Fruit fly (Drosophila melanogaster) whole organism, embryonic: Measurements from ENCODE around the gene CG32706.

Experiments
- Ada2b ChIP-seq: fragments of 200-800 bp; sonication (Bioruptor generic); IDR thresholded peaks from 2 replicates; pipeline ENCODE4 v1.3.6; 2022; ENCODE audit warnings: missing biosample characterization, missing genetic modification characterization
- B-H1 ChIP-seq: fragments of 200-800 bp; sonication (Bioruptor generic); IDR thresholded peaks from 3 replicates; pipeline ENCODE4 v1.3.6; 2022; ENCODE audit warnings: missing biosample characterization, missing genetic modification characterization
- CG11456 ChIP-seq: fragments of 200-800 bp; sonication (Bioruptor generic); IDR thresholded peaks from 3 replicates; pipeline ENCODE4 v1.3.6; 2022; ENCODE audit warnings: missing biosample characterization, missing genetic modification characterization
- CG12769 ChIP-seq: fragments of 200-800 bp; sonication (Bioruptor generic); optimal IDR thresholded peaks from 2 replicates; lab custom pipeline; 2019; ENCODE audit warnings: missing biosample characterization, mild to moderate bottlenecking, missing genetic modification characterization, moderate library complexity
- CG13123 ChIP-seq: fragments of 200-800 bp; sonication (Bioruptor generic); optimal IDR thresholded peaks from 2 replicates; lab custom pipeline; 2016; ENCODE audit warnings: missing biosample characterization, missing genetic modification characterization
- CG13424 ChIP-seq: fragments of 200-800 bp; sonication (Bioruptor generic); optimal IDR thresholded peaks from 2 replicates; lab custom pipeline; 2019; ENCODE audit warnings: missing biosample characterization, mild to moderate bottlenecking, missing genetic modification characterization, moderate library complexity
- CG13894 ChIP-seq: fragments of 200-800 bp; sonication (Bioruptor generic); optimal IDR thresholded peaks from 3 replicates; lab custom pipeline; 2018; ENCODE audit warnings: missing biosample characterization, mild to moderate bottlenecking, missing genetic modification characterization, moderate library complexity
- CG1603 ChIP-seq: fragments of 200-800 bp; sonication (Bioruptor generic); optimal IDR thresholded peaks from 2 replicates; lab custom pipeline; 2019; ENCODE audit warnings: missing biosample characterization, mild to moderate bottlenecking, missing genetic modification characterization, moderate library complexity
- CG17328 ChIP-seq: fragments of 200-800 bp; sonication (Bioruptor generic); IDR thresholded peaks from 2 replicates; pipeline ENCODE4 v1.3.6; 2022; ENCODE audit warnings: missing biosample characterization, missing genetic modification characterization
- CG17359 ChIP-seq: fragments of 200-800 bp; sonication (Bioruptor generic); optimal IDR thresholded peaks from 3 replicates; lab custom pipeline; 2018; ENCODE audit warnings: missing biosample characterization, mild to moderate bottlenecking, missing genetic modification characterization, moderate library complexity
- CG17385 ChIP-seq: fragments of 200-800 bp; sonication (Bioruptor generic); optimal IDR thresholded peaks from 3 replicates; lab custom pipeline; 2018; ENCODE audit warnings: missing biosample characterization, mild to moderate bottlenecking, missing genetic modification characterization
- CG18262 ChIP-seq: fragments of 200-800 bp; optimal IDR thresholded peaks from 3 replicates; lab custom pipeline; 2019; ENCODE audit warnings: missing biosample characterization, mild to moderate bottlenecking, missing genetic modification characterization, moderate library complexity
- CG30403 ChIP-seq: fragments of 200-800 bp; sonication (Bioruptor generic); optimal IDR thresholded peaks from 3 replicates; lab custom pipeline; 2016; ENCODE audit warnings: missing biosample characterization, missing genetic modification characterization
- CG32532 ChIP-seq: fragments of 200-800 bp; sonication (Bioruptor generic); IDR thresholded peaks from 2 replicates; pipeline ENCODE4 v1.3.6; 2022; ENCODE audit warnings: missing biosample characterization, missing genetic modification characterization
- CG3847 ChIP-seq: fragments of 200-800 bp; sonication (Bioruptor generic); IDR thresholded peaks from 2 replicates; pipeline ENCODE4 v1.3.6; 2022; ENCODE audit warnings: missing biosample characterization, missing genetic modification characterization
- CG4424 ChIP-seq: fragments of 200-800 bp; sonication (Bioruptor generic); optimal IDR thresholded peaks from 3 replicates; lab custom pipeline; 2016; ENCODE audit warnings: missing biosample characterization, missing genetic modification characterization
- CG5245 ChIP-seq: fragments of 200-800 bp; sonication (Bioruptor generic); optimal IDR thresholded peaks from 3 replicates; lab custom pipeline; 2016; ENCODE audit warnings: missing biosample characterization, missing genetic modification characterization
- CG5953 ChIP-seq: fragments of 200-800 bp; sonication (Bioruptor generic); IDR thresholded peaks from 2 replicates; pipeline ENCODE4 v1.3.6; 2022; ENCODE audit warnings: missing biosample characterization, missing genetic modification characterization
- CG7745 ChIP-seq: fragments of 200-800 bp; sonication (Bioruptor generic); optimal IDR thresholded peaks from 2 replicates; lab custom pipeline; 2018; ENCODE audit warnings: missing biosample characterization, mild to moderate bottlenecking, missing genetic modification characterization, moderate library complexity
- CG8281 ChIP-seq: fragments of 200-800 bp; sonication (Bioruptor generic); optimal IDR thresholded peaks from 2 replicates; lab custom pipeline; 2018; ENCODE audit warnings: missing biosample characterization, mild to moderate bottlenecking, missing genetic modification characterization, moderate library complexity
- CG9932 ChIP-seq: fragments of 200-800 bp; sonication (Bioruptor generic); IDR thresholded peaks from 2 replicates; pipeline ENCODE4 v1.3.6; 2022; ENCODE audit warnings: missing biosample characterization, missing genetic modification characterization
- ERR ChIP-seq: fragments of 200-800 bp; sonication (Bioruptor generic); optimal IDR thresholded peaks from 2 replicates; lab custom pipeline; 2016; ENCODE audit warnings: missing biosample characterization, missing genetic modification characterization
- Ets65A ChIP-seq: fragments of 200-800 bp; sonication (Bioruptor generic); peaks from one replicate; lab custom pipeline; 2016; ENCODE audit warnings: missing biosample characterization, missing genetic modification characterization
- Fer3 ChIP-seq: fragments of 200-800 bp; sonication (Bioruptor generic); optimal IDR thresholded peaks from 2 replicates; lab custom pipeline; 2018; ENCODE audit warnings: missing biosample characterization, mild to moderate bottlenecking, missing genetic modification characterization, moderate library complexity
- Hmr ChIP-seq: fragments of 200-800 bp; sonication (Bioruptor generic); optimal IDR thresholded peaks from 3 replicates; lab custom pipeline; 2017; ENCODE audit warnings: mild to moderate bottlenecking, missing biosample characterization, missing genetic modification reagents, missing genetic modification characterization
- Med ChIP-seq: fragments of 200-800 bp; sonication (Bioruptor generic); peaks from one replicate; lab custom pipeline; 2016; ENCODE audit warnings: missing biosample characterization, missing genetic modification characterization, mild to moderate bottlenecking, inconsistent platforms, moderate library complexity
- NC2β ChIP-seq: fragments of 200-800 bp; sonication (Bioruptor generic); optimal IDR thresholded peaks from 2 replicates; lab custom pipeline; 2016; ENCODE audit warnings: missing biosample characterization, missing genetic modification characterization
- NfI ChIP-seq: fragments of 200-800 bp; sonication (Bioruptor generic); optimal IDR thresholded peaks from 3 replicates; lab custom pipeline; 2018; ENCODE audit warnings: missing biosample characterization, mild to moderate bottlenecking, missing genetic modification characterization, moderate library complexity
- Sox100B ChIP-seq: fragments of 200-800 bp; sonication (Bioruptor generic); optimal IDR thresholded peaks from 3 replicates; lab custom pipeline; 2018; ENCODE audit warnings: missing biosample characterization, mild to moderate bottlenecking, missing genetic modification characterization
- abd-A ChIP-seq: fragments of 200-800 bp; sonication (Bioruptor generic); optimal IDR thresholded peaks from 3 replicates; lab custom pipeline; 2019; ENCODE audit warnings: missing biosample characterization, mild to moderate bottlenecking, missing genetic modification characterization, moderate library complexity
- az2 ChIP-seq: fragments of 200-800 bp; sonication (Bioruptor generic); optimal IDR thresholded peaks from 3 replicates; lab custom pipeline; 2016; ENCODE audit warnings: missing biosample characterization, missing genetic modification characterization
- bsh ChIP-seq, 2 experiments: fragments of 200-800 bp; sonication (Bioruptor generic); optimal IDR thresholded peaks; 2 replicates each; lab custom pipeline; 2017 to 2018; ENCODE audit warnings: mild to moderate bottlenecking in 2 of 2, missing biosample characterization in 2 of 2, missing genetic modification characterization in 2 of 2, moderate library complexity in 1 of 2
- chm ChIP-seq: fragments of 200-800 bp; sonication (Bioruptor generic); IDR thresholded peaks from 2 replicates; pipeline ENCODE4 v1.3.6; 2022; ENCODE audit warnings: missing biosample characterization, missing genetic modification characterization
- ci ChIP-seq: fragments of 200-800 bp; sonication (Bioruptor generic); IDR thresholded peaks from 3 replicates; pipeline ENCODE4 v1.3.6; 2022; ENCODE audit warnings: missing biosample characterization, missing genetic modification characterization
- dmrt99B ChIP-seq: fragments of 200-800 bp; sonication (Bioruptor generic); optimal IDR thresholded peaks from 2 replicates; lab custom pipeline; 2018; ENCODE audit warnings: missing biosample characterization, mild to moderate bottlenecking, missing genetic modification characterization, moderate library complexity
- dysf ChIP-seq: fragments of 200-800 bp; sonication (Bioruptor generic); IDR thresholded peaks from 3 replicates; pipeline ENCODE4 v1.3.6; 2022; ENCODE audit warnings: missing biosample characterization, missing genetic modification characterization
- gsb ChIP-seq: fragments of 200-800 bp; sonication (Bioruptor generic); IDR thresholded peaks from 2 replicates; pipeline ENCODE4 v1.3.6; 2022; ENCODE audit warnings: missing biosample characterization, missing genetic modification characterization
- ham ChIP-seq: fragments of 200-800 bp; sonication (Bioruptor generic); IDR thresholded peaks from 2 replicates; pipeline ENCODE4 v1.3.6; 2022; ENCODE audit warnings: missing biosample characterization, missing genetic modification characterization
- insv ChIP-seq, 2 experiments: fragments of 200-800 bp; sonication (Bioruptor generic); optimal IDR thresholded peaks; 3 replicates each; lab custom pipeline; 2016 to 2018; ENCODE audit warnings: missing biosample characterization in 2 of 2, missing genetic modification characterization in 2 of 2
- ken ChIP-seq: fragments of 200-800 bp; sonication (Bioruptor generic); IDR thresholded peaks from 3 replicates; pipeline ENCODE4 v1.3.6; 2022; ENCODE audit warnings: missing biosample characterization, missing genetic modification characterization
- lmd ChIP-seq: fragments of 200-800 bp; sonication (Bioruptor generic); IDR thresholded peaks from 2 replicates; pipeline ENCODE4 v1.3.6; 2022; ENCODE audit warnings: missing biosample characterization, missing genetic modification characterization
- nerfin-1 ChIP-seq: fragments of 200-800 bp; sonication (Bioruptor generic); optimal IDR thresholded peaks from 3 replicates; lab custom pipeline; 2019; ENCODE audit warnings: missing biosample characterization, mild to moderate bottlenecking, missing genetic modification characterization, moderate library complexity
- onecut ChIP-seq: fragments of 200-800 bp; sonication (Bioruptor generic); IDR thresholded peaks from 2 replicates; pipeline ENCODE4 v1.3.6; 2022; ENCODE audit warnings: missing biosample characterization, missing genetic modification characterization
- sd ChIP-seq: fragments of 200-800 bp; sonication (Bioruptor generic); optimal IDR thresholded peaks from 3 replicates; lab custom pipeline; 2018; ENCODE audit warnings: missing biosample characterization, mild to moderate bottlenecking, missing genetic modification characterization, moderate library complexity
- sisA ChIP-seq: fragments of 200-800 bp; sonication (Bioruptor generic); IDR thresholded peaks from 2 replicates; pipeline ENCODE4 v1.3.6; 2022; ENCODE audit warnings: missing biosample characterization, missing genetic modification characterization
- tgo ChIP-seq: fragments of 200-800 bp; sonication (Bioruptor generic); IDR thresholded peaks from 3 replicates; pipeline ENCODE4 v1.3.6; 2022; ENCODE audit warnings: missing biosample characterization, missing genetic modification characterization
- tup ChIP-seq: fragments of 200-800 bp; sonication (Bioruptor generic); optimal IDR thresholded peaks from 2 replicates; lab custom pipeline; 2016; ENCODE audit warnings: missing biosample characterization, mild to moderate bottlenecking, missing genetic modification characterization, moderate library complexity
- zfh1 ChIP-seq: fragments of 200-800 bp; sonication (Bioruptor generic); IDR thresholded peaks from 3 replicates; pipeline ENCODE4 v1.3.6; 2022; ENCODE audit warnings: missing biosample characterization, missing genetic modification characterization

CG32706 gene

dm6 chrX:9064029-9064428 lies 22.9 kb upstream of the CG32706 start:
- TF ChIP-seq gsb (GFP tag; lab: Robert Waterston, UW): no peak
- peak; percentile 44 for TF ChIP-seq sd (tag; lab: Kevin White, UChicago)
- TF ChIP-seq CG13123 (GFP tag; lab: Kevin White, UChicago): no peak
- peak; percentile 87 for TF ChIP-seq CG8281 (tag; lab: Kevin White, UChicago)
- TF ChIP-seq abd-A (tag; lab: Kevin White, UChicago): peak; percentile 14
- TF ChIP-seq CG13894 (tag; lab: Kevin White, UChicago): peak; percentile 55
- TF ChIP-seq ERR: no peak
- no peak for TF ChIP-seq CG18262 (tag; lab: Kevin White, UChicago)
- no peak for TF ChIP-seq ci (GFP tag; lab: Robert Waterston, UW)
- no peak for TF ChIP-seq insv (GFP tag; optimal IDR thresholded peaks at IDR 0.05; lab: Kevin White, UChicago)

- TF ChIP-seq CG17385 (peak; percentile 35), Ets65A (GFP tag; lab: Kevin White, UChicago) (peak; percentile 38), CG13424 (tag; lab: Kevin White, UChicago) (peak; percentile 18), tup (GFP tag; lab: Kevin White, UChicago) (no peak), chm (GFP tag; lab: Robert Waterston, UW) (no peak), CG32532 (GFP tag; lab: Robert Waterston, UW) (peak; percentile 56), az2 (GFP tag; lab: Kevin White, UChicago) (peak; percentile 19), tgo (GFP tag; lab: Robert Waterston, UW) (peak; percentile 45; the same call in 1 of the 3 replicates), CG11456 (GFP tag; lab: Robert Waterston, UW) (peak; percentile 45; the same call in 1 of the 3 replicates), onecut (GFP tag; lab: Robert Waterston, UW) (no peak), ci (GFP tag; lab: Robert Waterston, UW) (0 out of 3 replicates have a peak, but pooled peaks have one; percentile 17), B-H1 (GFP tag; lab: Robert Waterston, UW) (no peak), CG9932 (GFP tag; lab: Robert Waterston, UW) (peak; percentile 55), Sox100B (peak; percentile 0), ham (GFP tag; lab: Robert Waterston, UW) (no peak), CG7745 (tag; lab: Kevin White, UChicago) (no peak), CG17359 (tag; lab: Kevin White, UChicago) (peak; percentile 28), Fer3 (tag; lab: Kevin White, UChicago) (peak; percentile 29), bsh (GFP tag; optimal IDR thresholded peaks at IDR 0.05; lab: Kevin White, UChicago) (peak; percentile 44 to 47), CG3847 (GFP tag; lab: Robert Waterston, UW) (0 out of 2 replicates have a peak, but pooled peaks have one; percentile 15), lmd (GFP tag; lab: Robert Waterston, UW) (peak; percentile 27; the same call in 1 of the 2 replicates), CG12769 (tag; lab: Kevin White, UChicago) (peak; percentile 0), Med (GFP tag; lab: Kevin White, UChicago) (peak; percentile 43), NfI (GFP tag; lab: Kevin White, UChicago) (peak; percentile 6), CG5953 (GFP tag; lab: Robert Waterston, UW) (0 out of 2 replicates have a peak, but pooled peaks have one; percentile 8), dysf (GFP tag; lab: Robert Waterston, UW) (peak; percentile 49; the same call in 2 of the 3 replicates), CG4424 (GFP tag; lab: Kevin White, UChicago) (peak; percentile 7), ken (GFP tag; lab: Robert Waterston, UW) (no peak; the same call in 2 of the 3 replicates), nerfin-1 (tag; lab: Kevin White, UChicago) (no peak), dmrt99B (peak; percentile 47), CG17328 (GFP tag; lab: Robert Waterston, UW) (peak; percentile 36; the same call in 1 of the 2 replicates), Ada2b (GFP tag; lab: Robert Waterston, UW) (peak; percentile 59), zfh1 (0 out of 3 replicates have a peak, but pooled peaks have one; percentile 21), CG5245 (GFP tag; lab: Kevin White, UChicago) (no peak), sisA (GFP tag; lab: Robert Waterston, UW) (peak; percentile 57), Hmr (peak; percentile 28), NC2β (GFP tag; lab: Kevin White, UChicago) (no peak), CG1603 (tag; lab: Kevin White, UChicago) (peak; percentile 6), CG30403 (GFP tag; lab: Kevin White, UChicago) (peak; percentile 27)
Measured at dm6 chrX:9066802-9067489, 20.0 kb upstream of the CG32706 start.
